Worm (Caenorhabditis elegans) whole organism, L2 larva: ENCODE results near the gene pch-2.

Experiments
- aly-2 ChIP-seq: fragments of 150-350 bp; optimal IDR thresholded peaks from 2 replicates; lab custom pipeline; 2014; ENCODE audit warnings: missing biosample characterization, missing genetic modification characterization
- ceh-82 ChIP-seq: fragments of 150-350 bp; optimal IDR thresholded peaks from 2 replicates; lab custom pipeline; 2014; ENCODE audit warnings: missing biosample characterization, missing genetic modification characterization
- gmeb-1 ChIP-seq: fragments of 150-350 bp; optimal IDR thresholded peaks from 2 replicates; lab custom pipeline; 2014; ENCODE audit warnings: missing biosample characterization, missing genetic modification characterization
- mbf-1 ChIP-seq: sonication (generic microtip); optimal IDR thresholded peaks from 2 replicates; lab custom pipeline; 2017; ENCODE audit warnings: missing biosample characterization, missing genetic modification characterization
- mdl-1 ChIP-seq, 2 experiments: fragments of 150-350 bp in 1 of 2; sonication (generic microtip) in 1 of 2; optimal IDR thresholded peaks; 2 replicates each; lab custom pipeline; 2017; ENCODE audit warnings: missing biosample characterization in 2 of 2, missing genetic modification characterization in 2 of 2
- nhr-12 ChIP-seq: fragments of 150-350 bp; optimal IDR thresholded peaks from 2 replicates; lab custom pipeline; 2014; ENCODE audit warnings: missing biosample characterization, missing genetic modification characterization
- nhr-6 ChIP-seq: fragments of 150-350 bp; optimal IDR thresholded peaks from 2 replicates; lab custom pipeline; 2014; ENCODE audit warnings: missing biosample characterization, missing genetic modification characterization
- zag-1 ChIP-seq: fragments of 150-350 bp; optimal IDR thresholded peaks from 2 replicates; lab custom pipeline; 2014; ENCODE audit warnings: missing biosample characterization, missing genetic modification characterization

DNA sequence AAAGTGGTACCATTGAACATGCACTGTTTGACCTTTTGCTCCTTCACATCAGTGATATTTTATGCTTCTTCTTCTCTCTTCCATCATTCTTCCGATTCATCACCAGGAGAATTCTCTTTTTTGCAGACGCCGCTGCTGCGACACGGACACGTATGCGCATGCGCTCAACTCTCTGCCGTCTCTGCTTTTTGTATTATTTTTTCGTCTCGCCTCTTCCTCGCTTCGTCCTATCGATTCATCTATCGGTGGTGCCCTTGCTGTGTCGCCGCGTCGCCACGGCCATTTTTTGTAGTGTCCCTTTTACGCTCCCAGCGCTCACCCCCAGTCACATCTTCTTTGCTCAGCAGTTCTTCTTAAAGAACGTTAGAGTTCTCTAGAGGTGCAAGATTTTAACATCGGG lies 32.0 kb upstream of the pch-2 start:
- TF ChIP-seq aly-2 (no peak), zag-1 (tag; lab: Kevin White, UChicago) (peak; percentile 55), nhr-6 (tag; lab: Kevin White, UChicago) (no peak), ceh-82 (tag; lab: Kevin White, UChicago) (no peak), mbf-1 (tag; lab: Kevin White, UChicago) (no peak), nhr-12 (tag; lab: Kevin White, UChicago) (no peak), gmeb-1 (no peak), mdl-1 (tag; optimal IDR thresholded peaks at IDR 0.05; lab: Kevin White, UChicago) (peak; percentile 39 to 54)
